Worm (Caenorhabditis elegans) whole organism, L1 larva: ENCODE results near the gene ttr-42.
A peak's percentile ranks its signal among the peaks of the same experiment; 100 is the strongest.

Experiments used
- C04F5.9 ChIP-seq: sonication (generic microtip); optimal IDR thresholded peaks from 2 replicates; lab custom pipeline; 2016; ENCODE audit warnings: missing genetic modification characterization, missing compliant biosample characterization
- alr-1 ChIP-seq: fragments of 200-800 bp; sonication (Bioruptor generic); optimal IDR thresholded peaks from 2 replicates; lab custom pipeline; 2018; ENCODE audit warnings: borderline replicate concordance, mild to moderate bottlenecking, missing genetic modification characterization, missing compliant biosample characterization
- ceh-63 ChIP-seq: fragments of 200-800 bp; sonication (Bioruptor generic); optimal IDR thresholded peaks from 2 replicates; lab custom pipeline; 2018; ENCODE audit warnings: mild to moderate bottlenecking, missing genetic modification characterization, missing compliant biosample characterization
- ceh-82 ChIP-seq, 3 experiments: fragments of 150-350 bp in 1 of 3; sonication (generic microtip) in 2 of 3; optimal IDR thresholded peaks; 2 replicates each; lab custom pipeline; 2014 to 2017; ENCODE audit warnings: missing biosample characterization in 3 of 3, missing genetic modification characterization in 3 of 3
- ceh-88 ChIP-seq: fragments of 200-800 bp; sonication (Bioruptor generic); IDR thresholded peaks from 2 replicates; pipeline ENCODE4 v1.3.6; 2022; ENCODE audit warnings: missing genetic modification characterization, missing compliant biosample characterization
- dsc-1 ChIP-seq: sonication (generic microtip); optimal IDR thresholded peaks from 2 replicates; lab custom pipeline; 2016; ENCODE audit warnings: mild to moderate bottlenecking, missing genetic modification characterization, missing compliant biosample characterization
- efl-1 ChIP-seq, 4 experiments: fragments of 150-350 bp; optimal IDR thresholded peaks in 3 of 4; peaks in 1 of 4; 1 replicate in 1 of 4; 2 replicates in 3 of 4; lab custom pipeline; 2014; ENCODE audit warnings: missing biosample characterization in 2 of 4, missing genetic modification characterization in 2 of 4, missing genetic modification reagents in 2 of 4
- efl-3 ChIP-seq: fragments of 200-800 bp; sonication (Bioruptor generic); optimal IDR thresholded peaks from 2 replicates; lab custom pipeline; 2018; ENCODE audit warnings: mild to moderate bottlenecking, missing genetic modification characterization, missing compliant biosample characterization
- egl-13 ChIP-seq: sonication (generic microtip); optimal IDR thresholded peaks from 2 replicates; lab custom pipeline; 2016; ENCODE audit warnings: missing genotype, missing genetic modification reagents, missing genetic modification characterization, missing compliant biosample characterization
- elt-2 ChIP-seq: sonication (generic microtip); optimal IDR thresholded peaks from 2 replicates; lab custom pipeline; 2016; ENCODE audit warnings: missing genetic modification characterization, mild to moderate bottlenecking, inconsistent platforms, missing compliant biosample characterization, missing genetic modification reagents
- elt-3 ChIP-seq, 6 experiments: fragments of 150-350 bp in 1 of 6; sonication (generic microtip); optimal IDR thresholded peaks; 2 replicates each; lab custom pipeline; 2017 to 2018; ENCODE audit warnings: missing biosample characterization in 6 of 6, missing genetic modification characterization in 6 of 6, inconsistent platforms in 1 of 6
- fkh-10 ChIP-seq: sonication (generic microtip); optimal IDR thresholded peaks from 2 replicates; lab custom pipeline; 2017; ENCODE audit warnings: missing biosample characterization, missing genetic modification reagents, missing genetic modification characterization
- fkh-8 ChIP-seq: sonication (generic microtip); optimal IDR thresholded peaks from 2 replicates; lab custom pipeline; 2016; ENCODE audit warnings: mild to moderate bottlenecking, missing genetic modification characterization, missing compliant biosample characterization
- fos-1 ChIP-seq: fragments of 150-350 bp; optimal IDR thresholded peaks from 2 replicates; lab custom pipeline; 2014; ENCODE audit warnings: missing biosample characterization, missing genetic modification characterization
- irx-1 ChIP-seq: sonication (generic microtip); optimal IDR thresholded peaks from 2 replicates; lab custom pipeline; 2016; ENCODE audit warnings: missing genetic modification characterization, missing compliant biosample characterization
- isw-1 ChIP-seq: fragments of 200-800 bp; sonication (Bioruptor generic); IDR thresholded peaks from 2 replicates; pipeline ENCODE4 v1.3.6; 2022; ENCODE audit warnings: missing genetic modification characterization, missing compliant biosample characterization
- jun-1 ChIP-seq: fragments of 150-350 bp; optimal IDR thresholded peaks from 2 replicates; lab custom pipeline; 2014; ENCODE audit warnings: missing biosample characterization, missing genetic modification reagents, missing genetic modification characterization
- lin-14 ChIP-seq: fragments of 200-800 bp; sonication (Bioruptor generic); optimal IDR thresholded peaks from 2 replicates; lab custom pipeline; 2018; ENCODE audit warnings: mild to moderate bottlenecking, missing genetic modification characterization, moderate library complexity, missing compliant biosample characterization
- lin-15B ChIP-seq: fragments of 150-350 bp; sonication (generic microtip); optimal IDR thresholded peaks from 3 replicates; lab custom pipeline; 2014; ENCODE audit warnings: missing biosample characterization, missing genetic modification characterization
- lin-35 ChIP-seq, 2 experiments: fragments of 150-350 bp; optimal IDR thresholded peaks; 2 replicates each; lab custom pipeline; 2014; ENCODE audit warnings: missing biosample characterization in 2 of 2, missing genetic modification characterization in 2 of 2, missing genetic modification reagents in 2 of 2
- lsy-2 ChIP-seq, 2 experiments: fragments of 150-350 bp; optimal IDR thresholded peaks; 2 replicates each; lab custom pipeline; 2014; ENCODE audit warnings: missing biosample characterization in 2 of 2, missing genetic modification characterization in 2 of 2
- mab-9 ChIP-seq: fragments of 200-800 bp; sonication (Bioruptor generic); IDR thresholded peaks from 2 replicates; pipeline ENCODE4 v1.3.6; 2022; ENCODE audit warnings: missing genetic modification reagents, missing genetic modification characterization, missing compliant biosample characterization
- mef-2 ChIP-seq: fragments of 150-350 bp; optimal IDR thresholded peaks from 2 replicates; lab custom pipeline; 2014; ENCODE audit warnings: missing biosample characterization, missing genetic modification characterization
- mep-1 ChIP-seq: fragments of 150-350 bp; optimal IDR thresholded peaks from 2 replicates; lab custom pipeline; 2014; ENCODE audit warnings: missing biosample characterization, missing genetic modification characterization
- nhr-11 ChIP-seq: fragments of 150-350 bp; optimal IDR thresholded peaks from 2 replicates; lab custom pipeline; 2014; ENCODE audit warnings: missing biosample characterization, missing genetic modification characterization
- nhr-237 ChIP-seq: fragments of 150-350 bp; optimal IDR thresholded peaks from 2 replicates; lab custom pipeline; 2014; ENCODE audit warnings: missing biosample characterization, missing genetic modification characterization
- nhr-28 ChIP-seq: fragments of 150-350 bp; optimal IDR thresholded peaks from 2 replicates; lab custom pipeline; 2014; ENCODE audit warnings: missing biosample characterization, missing genetic modification characterization
- nhr-47 ChIP-seq: sonication (generic microtip); optimal IDR thresholded peaks from 2 replicates; lab custom pipeline; 2016; ENCODE audit warnings: mild to moderate bottlenecking, missing genetic modification characterization, moderate library complexity, missing compliant biosample characterization
- nhr-71 ChIP-seq: sonication (generic microtip); optimal IDR thresholded peaks from 2 replicates; lab custom pipeline; 2016; ENCODE audit warnings: mild to moderate bottlenecking, missing genetic modification characterization, moderate library complexity, missing compliant biosample characterization
- nhr-76 ChIP-seq: sonication (generic microtip); optimal IDR thresholded peaks from 2 replicates; lab custom pipeline; 2017; ENCODE audit warnings: missing biosample characterization, missing genetic modification characterization
- nhr-77 ChIP-seq: fragments of 150-350 bp; optimal IDR thresholded peaks from 2 replicates; lab custom pipeline; 2014; ENCODE audit warnings: missing biosample characterization, missing genetic modification characterization
- nhr-84 ChIP-seq: sonication (generic microtip); optimal IDR thresholded peaks from 2 replicates; lab custom pipeline; 2017; ENCODE audit warnings: missing biosample characterization, missing genetic modification characterization
- nhr-90 ChIP-seq: sonication (generic microtip); optimal IDR thresholded peaks from 2 replicates; lab custom pipeline; 2016; ENCODE audit warnings: mild to moderate bottlenecking, missing genetic modification characterization, missing compliant biosample characterization; ENCODE audit not compliant: poor library complexity
- pax-3 ChIP-seq: fragments of 200-800 bp; sonication (Bioruptor generic); optimal IDR thresholded peaks from 2 replicates; lab custom pipeline; 2018; ENCODE audit warnings: mild to moderate bottlenecking, missing genetic modification characterization, moderate library complexity, missing compliant biosample characterization
- rnt-1 ChIP-seq: sonication (generic microtip); optimal IDR thresholded peaks from 2 replicates; lab custom pipeline; 2016; ENCODE audit warnings: mild to moderate bottlenecking, missing genetic modification characterization, moderate library complexity, missing compliant biosample characterization
- skn-1 ChIP-seq: fragments of 150-350 bp; optimal IDR thresholded peaks from 2 replicates; lab custom pipeline; 2014; ENCODE audit warnings: missing biosample characterization, missing genetic modification characterization
- snu-23 ChIP-seq: sonication (generic microtip); optimal IDR thresholded peaks from 2 replicates; lab custom pipeline; 2016; ENCODE audit warnings: missing genetic modification characterization, missing compliant biosample characterization
- sox-4 ChIP-seq: sonication (generic microtip); optimal IDR thresholded peaks from 2 replicates; lab custom pipeline; 2016; ENCODE audit warnings: missing genetic modification characterization, missing compliant biosample characterization
- sptf-1 ChIP-seq: fragments of 150-350 bp; optimal IDR thresholded peaks from 2 replicates; lab custom pipeline; 2014; ENCODE audit warnings: missing biosample characterization, missing genetic modification characterization
- sup-37 ChIP-seq: fragments of 200-800 bp; sonication (Bioruptor generic); optimal IDR thresholded peaks from 2 replicates; lab custom pipeline; 2018; ENCODE audit warnings: mild to moderate bottlenecking, missing genetic modification characterization, missing compliant biosample characterization
- swsn-7 ChIP-seq: sonication (generic microtip); optimal IDR thresholded peaks from 2 replicates; lab custom pipeline; 2016; ENCODE audit warnings: missing genetic modification characterization, missing compliant biosample characterization
- tbx-2 ChIP-seq: sonication (generic microtip); optimal IDR thresholded peaks from 2 replicates; lab custom pipeline; 2016; ENCODE audit warnings: missing genetic modification characterization, missing compliant biosample characterization
- tlp-1 ChIP-seq: fragments of 150-350 bp; optimal IDR thresholded peaks from 2 replicates; lab custom pipeline; 2014; ENCODE audit warnings: missing biosample characterization, missing genetic modification characterization
- unc-130 ChIP-seq: fragments of 150-350 bp; optimal IDR thresholded peaks from 2 replicates; lab custom pipeline; 2017; ENCODE audit warnings: missing biosample characterization, missing genetic modification characterization, inconsistent platforms
- unc-30 ChIP-seq: sonication (generic microtip); optimal IDR thresholded peaks from 2 replicates; lab custom pipeline; 2017; ENCODE audit warnings: missing biosample characterization, missing genetic modification characterization
- unc-86 ChIP-seq: sonication (generic microtip); optimal IDR thresholded peaks from 2 replicates; lab custom pipeline; 2016; ENCODE audit warnings: missing genetic modification characterization, missing compliant biosample characterization
- unc-98 ChIP-seq: fragments of 200-800 bp; sonication (Bioruptor generic); IDR thresholded peaks from 2 replicates; pipeline ENCODE4 v1.3.6; 2022; ENCODE audit warnings: missing genetic modification characterization, missing compliant biosample characterization
- vab-15 ChIP-seq: sonication (generic microtip); optimal IDR thresholded peaks from 2 replicates; lab custom pipeline; 2017; ENCODE audit warnings: missing genotype, mild to moderate bottlenecking, missing genetic modification characterization, missing compliant biosample characterization
- xbp-1 ChIP-seq: sonication (generic microtip); optimal IDR thresholded peaks from 2 replicates; lab custom pipeline; 2016; ENCODE audit warnings: missing genetic modification characterization, missing compliant biosample characterization
- zag-1 ChIP-seq: fragments of 150-350 bp; optimal IDR thresholded peaks from 2 replicates; lab custom pipeline; 2014; ENCODE audit warnings: missing biosample characterization, missing genetic modification characterization
- ztf-4 ChIP-seq: fragments of 150-350 bp; optimal IDR thresholded peaks from 2 replicates; lab custom pipeline; 2014; ENCODE audit warnings: missing biosample characterization, missing genetic modification characterization

Gene ttr-42

ce11 chrX:2596605-2597004 lies 19.1 kb downstream of the ttr-42 start (continued):
- TF ChIP-seq elt-2 (tag; lab: Kevin White, UChicago) (no peak), sox-4 (tag; lab: Kevin White, UChicago) (peak; percentile 85), nhr-237 (tag; lab: Kevin White, UChicago) (no peak), pax-3 (tag; lab: Kevin White, UChicago) (peak; percentile 79), nhr-90 (tag; lab: Kevin White, UChicago) (no peak), fkh-8 (peak; percentile 95), jun-1 (tag; lab: Kevin White, UChicago) (no peak), C04F5.9 (tag; lab: Kevin White, UChicago) (no peak), nhr-28 (tag; lab: Kevin White, UChicago) (no peak)

- no peak for TF ChIP-seq irx-1 (tag; lab: Kevin White, UChicago)
- TF ChIP-seq unc-30, result no peak
- peak; percentile 53 for TF ChIP-seq tbx-2 (tag; lab: Kevin White, UChicago)
- no peak for TF ChIP-seq nhr-11 (tag; lab: Kevin White, UChicago)
- TF ChIP-seq efl-3 (GFP tag; lab: Kevin White, UChicago), result no peak
- TF ChIP-seq lin-15B (tag; lab: Kevin White, UChicago), result no peak
- peak; percentile 2 for TF ChIP-seq sox-4 (tag; lab: Kevin White, UChicago)
- no peak for TF ChIP-seq unc-98
- TF ChIP-seq tlp-1 (tag; lab: Kevin White, UChicago), result no peak
- TF ChIP-seq sup-37 (GFP tag; lab: Kevin White, UChicago), result no peak
- TF ChIP-seq fkh-8, result peak; percentile 79
- peak; percentile 33 for TF ChIP-seq egl-13 (tag; lab: Kevin White, UChicago)
- TF ChIP-seq nhr-28 (tag; lab: Kevin White, UChicago), result no peak
- peak; percentile 74 for TF ChIP-seq unc-86
- no peak for TF ChIP-seq alr-1 (tag; lab: Kevin White, UChicago)
- no peak for TF ChIP-seq ceh-88 (GFP tag; lab: Robert Waterston, UW)
- peak; percentile 84 for TF ChIP-seq nhr-71
- no peak for TF ChIP-seq mab-9 (GFP tag; lab: Robert Waterston, UW)
- TF ChIP-seq nhr-77, result no peak
- peak; percentile 60 for TF ChIP-seq fkh-10 (GFP tag; lab: Kevin White, UChicago)
- peak in 1 of 2 experiments; percentile 39 for TF ChIP-seq lin-35 (GFP tag; optimal IDR thresholded peaks at IDR 0.05; lab: Kevin White, UChicago)
- no peak for TF ChIP-seq mep-1
- peak; percentile 77 for TF ChIP-seq mef-2 (tag; lab: Kevin White, UChicago)
- no peak for TF ChIP-seq elt-3 (tag; optimal IDR thresholded peaks at IDR 0.05; lab: Kevin White, UChicago)
- TF ChIP-seq nhr-47 (tag; lab: Kevin White, UChicago), result peak; percentile 80
- TF ChIP-seq skn-1 (tag; lab: Kevin White, UChicago), result peak; percentile 37
- no peak for TF ChIP-seq unc-130
- TF ChIP-seq zag-1 (tag; lab: Kevin White, UChicago), result no peak
- peak; percentile 71 for TF ChIP-seq snu-23
- no peak for TF ChIP-seq nhr-84 (tag; lab: Kevin White, UChicago)
- TF ChIP-seq lsy-2 (tag; optimal IDR thresholded peaks at IDR 0.05; lab: Kevin White, UChicago), result peak in 1 of 2 experiments; percentile 67
- peak; percentile 12 to 28 for TF ChIP-seq efl-1 (optimal IDR thresholded peaks at IDR 0.05; lab: Kevin White, UChicago)
- TF ChIP-seq efl-1 (GFP tag; optimal IDR thresholded peaks at IDR 0.05 in 1 of 2; lab: Kevin White, UChicago), result no peak
- TF ChIP-seq elt-2 (tag; lab: Kevin White, UChicago), result no peak
- no peak for TF ChIP-seq ceh-63
- TF ChIP-seq isw-1 (GFP tag; lab: Robert Waterston, UW), result peak; percentile 13; the same call in 1 of the 2 replicates
- TF ChIP-seq swsn-7 (tag; lab: Kevin White, UChicago), result peak; percentile 65
- TF ChIP-seq ztf-4 (tag; lab: Kevin White, UChicago), result peak; percentile 54
- TF ChIP-seq rnt-1, result peak; percentile 72
- no peak for TF ChIP-seq nhr-76 (tag; lab: Kevin White, UChicago)
- peak; percentile 93 for TF ChIP-seq lin-14 (GFP tag; lab: Kevin White, UChicago)
- peak; percentile 19 for TF ChIP-seq fos-1 (tag; lab: Kevin White, UChicago)
- no peak for TF ChIP-seq vab-15 (tag; lab: Kevin White, UChicago)
- TF ChIP-seq dsc-1 (tag; lab: Kevin White, UChicago), result peak; percentile 56
- peak; percentile 43 for TF ChIP-seq xbp-1 (tag; lab: Kevin White, UChicago)
- peak in 2 of 3 experiments; percentile 46 to 77 for TF ChIP-seq ceh-82 (tag; optimal IDR thresholded peaks at IDR 0.05; lab: Kevin White, UChicago)
- TF ChIP-seq sptf-1, result no peak
These were observed 21.3 kb downstream of the ttr-42 start for ce11 chrX:2598833-2599279.
